Fruit fly (Drosophila melanogaster) whole organism, prepupa: ENCODE data around the gene bab1.

ENCODE experiments used
- CG10631 ChIP-seq: fragments of 200-800 bp; sonication (Bioruptor generic); optimal IDR thresholded peaks from 2 replicates; lab custom pipeline; 2016; ENCODE audit warnings: missing biosample characterization, missing genetic modification characterization
- CG11294 ChIP-seq: fragments of 200-800 bp; sonication (Bioruptor generic); IDR thresholded peaks from 2 replicates; pipeline ENCODE4 v1.3.6; 2022; ENCODE audit warnings: missing biosample characterization, missing genetic modification characterization
- CG11762 ChIP-seq: fragments of 200-800 bp; sonication (Bioruptor generic); optimal IDR thresholded peaks from 3 replicates; lab custom pipeline; 2016; ENCODE audit warnings: missing biosample characterization, missing genetic modification characterization; ENCODE audit not compliant: insufficient read depth
- CG1621 ChIP-seq: fragments of 200-800 bp; sonication (Bioruptor generic); optimal IDR thresholded peaks from 3 replicates; lab custom pipeline; 2018; ENCODE audit warnings: missing biosample characterization, mild to moderate bottlenecking, missing genetic modification characterization
- CG16779 ChIP-seq: fragments of 200-800 bp; sonication (Bioruptor generic); optimal IDR thresholded peaks from 3 replicates; lab custom pipeline; 2017; ENCODE audit warnings: missing biosample characterization, mild to moderate bottlenecking, missing genetic modification characterization
- CG3032 ChIP-seq: fragments of 200-800 bp; optimal IDR thresholded peaks from 2 replicates; lab custom pipeline; 2019; ENCODE audit warnings: missing biosample characterization, mild to moderate bottlenecking, missing genetic modification characterization, moderate library complexity
- CG31627 ChIP-seq: fragments of 200-800 bp; sonication (Bioruptor generic); optimal IDR thresholded peaks from 3 replicates; lab custom pipeline; 2016; ENCODE audit warnings: missing biosample characterization, missing genetic modification characterization
- CG32006 ChIP-seq: fragments of 200-800 bp; sonication (Bioruptor generic); optimal IDR thresholded peaks from 3 replicates; lab custom pipeline; 2017; ENCODE audit warnings: missing biosample characterization, mild to moderate bottlenecking, missing genetic modification characterization
- CG34406 ChIP-seq: fragments of 200-800 bp; sonication (Bioruptor generic); optimal IDR thresholded peaks from 3 replicates; lab custom pipeline; 2016; ENCODE audit warnings: missing biosample characterization, missing genetic modification characterization
- CG3919 ChIP-seq: fragments of 200-800 bp; sonication (Bioruptor generic); optimal IDR thresholded peaks from 3 replicates; lab custom pipeline; 2016; ENCODE audit warnings: missing biosample characterization, missing genetic modification characterization
- CG4318 ChIP-seq: fragments of 200-800 bp; sonication (Bioruptor generic); optimal IDR thresholded peaks from 3 replicates; lab custom pipeline; 2017; ENCODE audit warnings: missing biosample characterization, mild to moderate bottlenecking, missing genetic modification characterization
- CG6163 ChIP-seq: fragments of 200-800 bp; sonication (Bioruptor generic); IDR thresholded peaks from 3 replicates; pipeline ENCODE4 v1.3.6; 2022; ENCODE audit warnings: missing biosample characterization, missing genetic modification characterization
- CG6792 ChIP-seq: fragments of 200-800 bp; sonication (Bioruptor generic); optimal IDR thresholded peaks from 3 replicates; lab custom pipeline; 2016; ENCODE audit warnings: missing biosample characterization, missing genetic modification characterization
- CG6808 ChIP-seq: fragments of 200-800 bp; sonication (Bioruptor generic); optimal IDR thresholded peaks from 3 replicates; lab custom pipeline; 2017; ENCODE audit warnings: missing biosample characterization, missing genetic modification characterization, mild to moderate bottlenecking, moderate library complexity, missing genetic modification reagents
- CG6854 ChIP-seq: fragments of 200-800 bp; sonication (Bioruptor generic); optimal IDR thresholded peaks from 2 replicates; lab custom pipeline; 2017; ENCODE audit warnings: missing biosample characterization, mild to moderate bottlenecking, missing genetic modification characterization
- CG7368 ChIP-seq: fragments of 200-800 bp; sonication (Bioruptor generic); optimal IDR thresholded peaks from 3 replicates; lab custom pipeline; 2016; ENCODE audit warnings: missing biosample characterization, missing genetic modification characterization
- CG8119 ChIP-seq: fragments of 200-800 bp; sonication (Bioruptor generic); IDR thresholded peaks from 3 replicates; pipeline ENCODE4 v1.3.6; 2022; ENCODE audit warnings: missing biosample characterization, missing genetic modification characterization
- CG8319 ChIP-seq: fragments of 200-800 bp; sonication (Bioruptor generic); optimal IDR thresholded peaks from 3 replicates; lab custom pipeline; 2016; ENCODE audit warnings: missing biosample characterization, missing genetic modification characterization
- CG8632 ChIP-seq: fragments of 200-800 bp; sonication (Bioruptor generic); optimal IDR thresholded peaks from 3 replicates; lab custom pipeline; 2016; ENCODE audit warnings: missing biosample characterization, missing genetic modification characterization
- CG9139 ChIP-seq: fragments of 200-800 bp; sonication (Bioruptor generic); optimal IDR thresholded peaks from 3 replicates; lab custom pipeline; 2017; ENCODE audit warnings: missing biosample characterization, mild to moderate bottlenecking, missing genetic modification characterization
- Eip75B ChIP-seq: fragments of 200-800 bp; sonication (Bioruptor generic); optimal IDR thresholded peaks from 3 replicates; lab custom pipeline; 2016; ENCODE audit warnings: missing biosample characterization, missing genetic modification characterization
- Eip78C ChIP-seq: fragments of 200-800 bp; sonication (Bioruptor generic); peaks from one replicate; lab custom pipeline; 2016; ENCODE audit warnings: missing biosample characterization, missing genetic modification characterization
- Eip93F ChIP-seq: fragments of 200-800 bp; sonication (Bioruptor generic); optimal IDR thresholded peaks from 2 replicates; lab custom pipeline; 2016; ENCODE audit warnings: missing biosample characterization, mild to moderate bottlenecking, missing genetic modification characterization
- Ets21C ChIP-seq: fragments of 200-800 bp; sonication (Bioruptor generic); optimal IDR thresholded peaks from 3 replicates; lab custom pipeline; 2016; ENCODE audit warnings: missing biosample characterization, missing genetic modification characterization
- Ets96B ChIP-seq: fragments of 200-800 bp; optimal IDR thresholded peaks from 2 replicates; lab custom pipeline; 2019; ENCODE audit warnings: missing biosample characterization, mild to moderate bottlenecking, missing genetic modification characterization, moderate library complexity
- Hr38 ChIP-seq: sonication (Bioruptor generic); optimal IDR thresholded peaks from 2 replicates; lab custom pipeline; 2016; ENCODE audit warnings: missing biosample characterization, missing genetic modification characterization
- Hr39 ChIP-seq: fragments of 200-800 bp; sonication (Bioruptor generic); optimal IDR thresholded peaks from 2 replicates; lab custom pipeline; 2016; ENCODE audit warnings: missing biosample characterization, missing genetic modification characterization
- Hr4 ChIP-seq: fragments of 200-800 bp; sonication (Bioruptor generic); optimal IDR thresholded peaks from 3 replicates; lab custom pipeline; 2016; ENCODE audit warnings: missing biosample characterization, missing genetic modification characterization
- Met ChIP-seq: fragments of 200-800 bp; sonication (Bioruptor generic); optimal IDR thresholded peaks from 3 replicates; lab custom pipeline; 2016; ENCODE audit warnings: missing biosample characterization, missing genetic modification characterization
- OdsH ChIP-seq: fragments of 200-800 bp; sonication (Bioruptor generic); optimal IDR thresholded peaks from 3 replicates; lab custom pipeline; 2016; ENCODE audit warnings: missing biosample characterization, missing genetic modification characterization
- Sox102F ChIP-seq: fragments of 200-800 bp; sonication (Bioruptor generic); optimal IDR thresholded peaks from 2 replicates; lab custom pipeline; 2016; ENCODE audit warnings: missing biosample characterization, mild to moderate bottlenecking, missing genetic modification characterization
- Sox14 ChIP-seq: fragments of 200-800 bp; sonication (Bioruptor generic); optimal IDR thresholded peaks from 3 replicates; lab custom pipeline; 2016; ENCODE audit warnings: missing biosample characterization, missing genetic modification characterization
- Sox15 ChIP-seq: fragments of 200-800 bp; sonication (Bioruptor generic); optimal IDR thresholded peaks from 3 replicates; lab custom pipeline; 2016; ENCODE audit warnings: missing biosample characterization, missing genetic modification characterization
- achi ChIP-seq: fragments of 200-800 bp; sonication (Bioruptor generic); optimal IDR thresholded peaks from 3 replicates; lab custom pipeline; 2016; ENCODE audit warnings: missing biosample characterization, missing genetic modification characterization
- acj6 ChIP-seq: fragments of 200-800 bp; sonication (Bioruptor generic); optimal IDR thresholded peaks from 3 replicates; lab custom pipeline; 2016; ENCODE audit warnings: missing biosample characterization, missing genetic modification characterization
- cyc ChIP-seq: fragments of 200-800 bp; sonication (Bioruptor generic); optimal IDR thresholded peaks from 3 replicates; lab custom pipeline; 2016; ENCODE audit warnings: missing biosample characterization, missing genetic modification characterization
- dac ChIP-seq: fragments of 200-800 bp; sonication (Bioruptor generic); optimal IDR thresholded peaks from 2 replicates; lab custom pipeline; 2017; ENCODE audit warnings: missing biosample characterization, mild to moderate bottlenecking, missing genetic modification characterization
- dsx ChIP-seq: fragments of 200-800 bp; optimal IDR thresholded peaks from 3 replicates; lab custom pipeline; 2019; ENCODE audit warnings: missing biosample characterization, mild to moderate bottlenecking, missing genetic modification characterization, moderate library complexity; ENCODE audit not compliant: poor library complexity, severe bottlenecking
- eg ChIP-seq: fragments of 200-800 bp; sonication (Bioruptor generic); IDR thresholded peaks from 3 replicates; pipeline ENCODE4 v1.3.6; 2022; ENCODE audit warnings: missing biosample characterization, missing genetic modification characterization
- fd59A ChIP-seq: fragments of 200-800 bp; sonication (Bioruptor generic); optimal IDR thresholded peaks from 2 replicates; lab custom pipeline; 2017; ENCODE audit warnings: missing biosample characterization, mild to moderate bottlenecking, missing genetic modification characterization, missing genetic modification reagents
- lz ChIP-seq: fragments of 200-800 bp; sonication (Bioruptor generic); optimal IDR thresholded peaks from 3 replicates; lab custom pipeline; 2016; ENCODE audit warnings: missing biosample characterization, missing genetic modification characterization
- net ChIP-seq: fragments of 200-800 bp; sonication (Bioruptor generic); optimal IDR thresholded peaks from 3 replicates; lab custom pipeline; 2016; ENCODE audit warnings: missing biosample characterization, missing genetic modification characterization
- pdm3 ChIP-seq: fragments of 200-800 bp; sonication (Bioruptor generic); optimal IDR thresholded peaks from 3 replicates; lab custom pipeline; 2016; ENCODE audit warnings: missing biosample characterization, missing genetic modification characterization
- salr ChIP-seq, 2 experiments: fragments of 200-800 bp; sonication (Bioruptor generic); optimal IDR thresholded peaks; 3 replicates each; lab custom pipeline; 2016 to 2018; ENCODE audit warnings: missing biosample characterization in 2 of 2, missing genetic modification characterization in 2 of 2, mild to moderate bottlenecking in 1 of 2
- spab ChIP-seq: fragments of 200-800 bp; sonication (Bioruptor generic); optimal IDR thresholded peaks from 2 replicates; lab custom pipeline; 2017; ENCODE audit warnings: missing biosample characterization, mild to moderate bottlenecking, missing genetic modification characterization, missing genetic modification reagents
- ss ChIP-seq, 2 experiments: fragments of 200-800 bp; sonication (Bioruptor generic); optimal IDR thresholded peaks; 2 replicates in 1 of 2; 3 replicates in 1 of 2; lab custom pipeline; 2017 to 2018; ENCODE audit warnings: mild to moderate bottlenecking in 2 of 2, missing biosample characterization in 2 of 2, missing genetic modification characterization in 2 of 2, moderate library complexity in 1 of 2
- svp ChIP-seq: fragments of 200-800 bp; sonication (Bioruptor generic); peaks from one replicate; lab custom pipeline; 2016; ENCODE audit warnings: missing biosample characterization, missing genetic modification characterization
- topi ChIP-seq: fragments of 200-800 bp; sonication (Bioruptor generic); optimal IDR thresholded peaks from 3 replicates; lab custom pipeline; 2016; ENCODE audit warnings: missing biosample characterization, missing genetic modification characterization
- vri ChIP-seq: fragments of 200-800 bp; sonication (Bioruptor generic); optimal IDR thresholded peaks from 3 replicates; lab custom pipeline; 2016; ENCODE audit warnings: missing biosample characterization, mild to moderate bottlenecking, missing genetic modification characterization

bab1 gene

dm6 chr3L:1089278-1089677, 11.6 kb downstream of the bab1 start (continued):
- TF ChIP-seq Hr38 (no peak), CG11762 (GFP tag; lab: Kevin White, UChicago) (peak; percentile 65), achi (GFP tag; lab: Kevin White, UChicago) (peak; percentile 85), CG8319 (GFP tag; lab: Kevin White, UChicago) (peak; percentile 66), CG9139 (GFP tag; lab: Kevin White, UChicago) (peak; percentile 20), CG8119 (GFP tag; lab: Robert Waterston, UW) (peak; percentile 84), Eip78C (GFP tag; lab: Kevin White, UChicago) (peak; percentile 94), CG1621 (peak; percentile 75), Sox15 (peak; percentile 41), fd59A (GFP tag; lab: Kevin White, UChicago) (peak; percentile 78), CG34406 (peak; percentile 76), salr (GFP tag; optimal IDR thresholded peaks at IDR 0.05; lab: Kevin White, UChicago) (peak; percentile 74 to 80), CG8632 (peak; percentile 69)

- TF ChIP-seq Eip78C (GFP tag; lab: Kevin White, UChicago) (peak; percentile 81), dac (no peak), CG3919 (GFP tag; lab: Kevin White, UChicago) (peak; percentile 39), Ets96B (tag; lab: Kevin White, UChicago) (peak; percentile 39), fd59A (GFP tag; lab: Kevin White, UChicago) (peak; percentile 5), salr (GFP tag; optimal IDR thresholded peaks at IDR 0.05; lab: Kevin White, UChicago) (no peak), Eip93F (GFP tag; lab: Kevin White, UChicago) (no peak), CG32006 (peak; percentile 25), acj6 (GFP tag; lab: Kevin White, UChicago) (peak; percentile 36), CG8632 (no peak), CG1621 (no peak), dsx (peak; percentile 43), topi (peak; percentile 56), vri (GFP tag; lab: Kevin White, UChicago) (peak; percentile 5), lz (peak; percentile 21), ss (GFP tag; optimal IDR thresholded peaks at IDR 0.05; lab: Kevin White, UChicago) (no peak), CG11762 (GFP tag; lab: Kevin White, UChicago) (peak; percentile 7), net (no peak), CG31627 (peak; percentile 22), svp (GFP tag; lab: Kevin White, UChicago) (peak; percentile 67), CG8319 (GFP tag; lab: Kevin White, UChicago) (no peak), Sox14 (peak; percentile 2), Sox102F (GFP tag; lab: Kevin White, UChicago) (no peak), CG6163 (peak; percentile 45; the same call in 1 of the 3 replicates), CG7368 (no peak), CG16779 (tag; lab: Kevin White, UChicago) (no peak), Eip75B (GFP tag; lab: Kevin White, UChicago) (peak; percentile 30), Sox15 (no peak), CG34406 (no peak), CG3032 (tag; lab: Kevin White, UChicago) (peak; percentile 50), eg (GFP tag; lab: Robert Waterston, UW) (no peak), Met (peak; percentile 52), Hr39 (GFP tag; lab: Kevin White, UChicago) (no peak), CG6792 (GFP tag; lab: Kevin White, UChicago) (peak; percentile 11), CG9139 (GFP tag; lab: Kevin White, UChicago) (no peak), CG6808 (GFP tag; lab: Kevin White, UChicago) (peak; percentile 34), cyc (GFP tag; lab: Kevin White, UChicago) (peak; percentile 23), OdsH (GFP tag; lab: Kevin White, UChicago) (peak; percentile 32), CG4318 (GFP tag; lab: Kevin White, UChicago) (no peak), CG11294 (GFP tag; lab: Robert Waterston, UW) (no peak), CG10631 (GFP tag; lab: Kevin White, UChicago) (peak; percentile 39), Hr4 (GFP tag; lab: Kevin White, UChicago) (no peak), pdm3 (GFP tag; lab: Kevin White, UChicago) (peak; percentile 9), Ets21C (GFP tag; lab: Kevin White, UChicago) (no peak), spab (GFP tag; lab: Kevin White, UChicago) (peak; percentile 25), CG6854 (GFP tag; lab: Kevin White, UChicago) (no peak)
These were observed 12.7 kb downstream of the bab1 start for dm6 chr3L:1088140-1088539.
